Worm (Caenorhabditis elegans) whole organism, L1 larva: ENCODE measurements around the gene efk-1.

Experiments
- C16A3.4 ChIP-seq: fragments of 150-350 bp; optimal IDR thresholded peaks from 2 replicates; lab custom pipeline; 2014; ENCODE audit warnings: missing biosample characterization, missing genetic modification characterization
- aly-2 ChIP-seq: fragments of 150-350 bp; optimal IDR thresholded peaks from 2 replicates; lab custom pipeline; 2014; ENCODE audit warnings: missing biosample characterization, missing genetic modification characterization
- blmp-1 ChIP-seq: fragments of 150-350 bp; optimal IDR thresholded peaks from 2 replicates; lab custom pipeline; 2014; ENCODE audit warnings: missing biosample characterization, missing genetic modification characterization
- ceh-63 ChIP-seq: fragments of 200-800 bp; sonication (Bioruptor generic); optimal IDR thresholded peaks from 2 replicates; lab custom pipeline; 2018; ENCODE audit warnings: mild to moderate bottlenecking, missing genetic modification characterization, missing compliant biosample characterization
- ceh-88 ChIP-seq: fragments of 200-800 bp; sonication (Bioruptor generic); IDR thresholded peaks from 2 replicates; pipeline ENCODE4 v1.3.6; 2022; ENCODE audit warnings: missing genetic modification characterization, missing compliant biosample characterization
- dpl-1 ChIP-seq, 3 experiments: fragments of 150-350 bp in 2 of 3; sonication (generic microtip) in 1 of 3; optimal IDR thresholded peaks; 2 replicates each; lab custom pipeline; 2014 to 2017; ENCODE audit warnings: missing biosample characterization in 3 of 3, missing genetic modification characterization in 3 of 3, missing genetic modification reagents in 3 of 3
- efl-1 ChIP-seq, 4 experiments: fragments of 150-350 bp; optimal IDR thresholded peaks in 3 of 4; peaks in 1 of 4; 1 replicate in 1 of 4; 2 replicates in 3 of 4; lab custom pipeline; 2014; ENCODE audit warnings: missing biosample characterization in 2 of 4, missing genetic modification characterization in 2 of 4, missing genetic modification reagents in 2 of 4
- elt-3 ChIP-seq, 6 experiments: fragments of 150-350 bp in 1 of 6; sonication (generic microtip); optimal IDR thresholded peaks; 2 replicates each; lab custom pipeline; 2017 to 2018; ENCODE audit warnings: missing biosample characterization in 6 of 6, missing genetic modification characterization in 6 of 6, inconsistent platforms in 1 of 6
- ets-5 ChIP-seq: fragments of 200-800 bp; sonication (Bioruptor generic); IDR thresholded peaks from 2 replicates; pipeline ENCODE4 v1.3.6; 2022; ENCODE audit warnings: missing genetic modification characterization, missing compliant biosample characterization
- irx-1 ChIP-seq: sonication (generic microtip); optimal IDR thresholded peaks from 2 replicates; lab custom pipeline; 2016; ENCODE audit warnings: missing genetic modification characterization, missing compliant biosample characterization
- isw-1 ChIP-seq: fragments of 200-800 bp; sonication (Bioruptor generic); IDR thresholded peaks from 2 replicates; pipeline ENCODE4 v1.3.6; 2022; ENCODE audit warnings: missing genetic modification characterization, missing compliant biosample characterization
- lin-14 ChIP-seq: fragments of 200-800 bp; sonication (Bioruptor generic); optimal IDR thresholded peaks from 2 replicates; lab custom pipeline; 2018; ENCODE audit warnings: mild to moderate bottlenecking, missing genetic modification characterization, moderate library complexity, missing compliant biosample characterization
- lin-35 ChIP-seq, 2 experiments: fragments of 150-350 bp; optimal IDR thresholded peaks; 2 replicates each; lab custom pipeline; 2014; ENCODE audit warnings: missing biosample characterization in 2 of 2, missing genetic modification characterization in 2 of 2, missing genetic modification reagents in 2 of 2
- lin-39 ChIP-seq: fragments of 150-350 bp; optimal IDR thresholded peaks from 2 replicates; lab custom pipeline; 2014; ENCODE audit warnings: missing biosample characterization, missing genetic modification reagents, missing genetic modification characterization
- lsy-2 ChIP-seq, 2 experiments: fragments of 150-350 bp; optimal IDR thresholded peaks; 2 replicates each; lab custom pipeline; 2014; ENCODE audit warnings: missing biosample characterization in 2 of 2, missing genetic modification characterization in 2 of 2
- mdl-1 ChIP-seq, 2 experiments: fragments of 150-350 bp; optimal IDR thresholded peaks; 2 replicates each; lab custom pipeline; 2014 to 2017; ENCODE audit warnings: missing biosample characterization in 2 of 2, missing genetic modification characterization in 2 of 2, inconsistent platforms in 1 of 2
- mef-2 ChIP-seq: fragments of 150-350 bp; optimal IDR thresholded peaks from 2 replicates; lab custom pipeline; 2014; ENCODE audit warnings: missing biosample characterization, missing genetic modification characterization
- mep-1 ChIP-seq: fragments of 150-350 bp; optimal IDR thresholded peaks from 2 replicates; lab custom pipeline; 2014; ENCODE audit warnings: missing biosample characterization, missing genetic modification characterization
- nhr-19 ChIP-seq: fragments of 200-800 bp; sonication (Bioruptor generic); conservative IDR thresholded peaks from 2 replicates; pipeline ENCODE4 v1.3.6; 2022; ENCODE audit warnings: missing genetic modification characterization, missing compliant biosample characterization
- nhr-20 ChIP-seq: sonication (generic microtip); optimal IDR thresholded peaks from 2 replicates; lab custom pipeline; 2016; ENCODE audit warnings: mild to moderate bottlenecking, missing genetic modification characterization, missing compliant biosample characterization
- nhr-237 ChIP-seq: fragments of 150-350 bp; optimal IDR thresholded peaks from 2 replicates; lab custom pipeline; 2014; ENCODE audit warnings: missing biosample characterization, missing genetic modification characterization
- nhr-47 ChIP-seq: sonication (generic microtip); optimal IDR thresholded peaks from 2 replicates; lab custom pipeline; 2016; ENCODE audit warnings: mild to moderate bottlenecking, missing genetic modification characterization, moderate library complexity, missing compliant biosample characterization
- nhr-71 ChIP-seq: sonication (generic microtip); optimal IDR thresholded peaks from 2 replicates; lab custom pipeline; 2016; ENCODE audit warnings: mild to moderate bottlenecking, missing genetic modification characterization, moderate library complexity, missing compliant biosample characterization
- nhr-85 ChIP-seq: sonication (generic microtip); peaks from one replicate; lab custom pipeline; 2016; ENCODE audit warnings: missing genetic modification characterization, inconsistent platforms, missing compliant biosample characterization
- pag-3 ChIP-seq: sonication (generic microtip); optimal IDR thresholded peaks from 2 replicates; lab custom pipeline; 2017; ENCODE audit warnings: missing genetic modification characterization, mild to moderate bottlenecking, missing compliant biosample characterization, antibody characterized with exemption, borderline replicate concordance; ENCODE audit not compliant: insufficient read depth
- pax-3 ChIP-seq: fragments of 200-800 bp; sonication (Bioruptor generic); optimal IDR thresholded peaks from 2 replicates; lab custom pipeline; 2018; ENCODE audit warnings: mild to moderate bottlenecking, missing genetic modification characterization, moderate library complexity, missing compliant biosample characterization
- pqm-1 ChIP-seq: sonication (generic microtip); optimal IDR thresholded peaks from 3 replicates; lab custom pipeline; 2017; ENCODE audit warnings: missing biosample characterization, missing genetic modification characterization
- skn-1 ChIP-seq: fragments of 150-350 bp; optimal IDR thresholded peaks from 2 replicates; lab custom pipeline; 2014; ENCODE audit warnings: missing biosample characterization, missing genetic modification characterization
- sox-4 ChIP-seq: sonication (generic microtip); optimal IDR thresholded peaks from 2 replicates; lab custom pipeline; 2016; ENCODE audit warnings: missing genetic modification characterization, missing compliant biosample characterization
- unc-130 ChIP-seq: fragments of 150-350 bp; optimal IDR thresholded peaks from 2 replicates; lab custom pipeline; 2017; ENCODE audit warnings: missing biosample characterization, missing genetic modification characterization, inconsistent platforms
- unc-30 ChIP-seq: sonication (generic microtip); optimal IDR thresholded peaks from 2 replicates; lab custom pipeline; 2017; ENCODE audit warnings: missing biosample characterization, missing genetic modification characterization
- unc-62 ChIP-seq: fragments of 150-350 bp; optimal IDR thresholded peaks from 2 replicates; lab custom pipeline; 2014; ENCODE audit warnings: missing biosample characterization, missing genetic modification reagents, missing genetic modification characterization
- unc-86 ChIP-seq: sonication (generic microtip); optimal IDR thresholded peaks from 2 replicates; lab custom pipeline; 2016; ENCODE audit warnings: missing genetic modification characterization, missing compliant biosample characterization
- vab-15 ChIP-seq: sonication (generic microtip); optimal IDR thresholded peaks from 2 replicates; lab custom pipeline; 2017; ENCODE audit warnings: missing genotype, mild to moderate bottlenecking, missing genetic modification characterization, missing compliant biosample characterization
- xbp-1 ChIP-seq: sonication (generic microtip); optimal IDR thresholded peaks from 2 replicates; lab custom pipeline; 2016; ENCODE audit warnings: missing genetic modification characterization, missing compliant biosample characterization
- ztf-4 ChIP-seq: fragments of 150-350 bp; optimal IDR thresholded peaks from 2 replicates; lab custom pipeline; 2014; ENCODE audit warnings: missing biosample characterization, missing genetic modification characterization

The efk-1 gene

ce11 chrIII:6168497-6169227 lies at the start of gene efk-1:
Gene efk-1, minus strand, starts transcription at chrIII:6168547.
- TF ChIP-seq mep-1 (peak; percentile 7), C16A3.4 (tag; lab: Kevin White, UChicago) (peak; percentile 1), unc-86 (no peak), unc-62 (no peak), unc-30 (no peak), xbp-1 (tag; lab: Kevin White, UChicago) (no peak), nhr-71 (tag; lab: Kevin White, UChicago) (no peak), lin-14 (peak; percentile 8), nhr-47 (no peak), lin-35 (GFP tag; optimal IDR thresholded peaks at IDR 0.05; lab: Kevin White, UChicago) (peak in 1 of 2 experiments; percentile 45), ets-5 (GFP tag; lab: Robert Waterston, UW) (no peak), efl-1 (optimal IDR thresholded peaks at IDR 0.05; lab: Kevin White, UChicago) (no peak), efl-1 (GFP tag; optimal IDR thresholded peaks at IDR 0.05 in 1 of 2; lab: Kevin White, UChicago) (peak in 1 of 2 experiments; percentile 26), skn-1 (tag; lab: Kevin White, UChicago) (no peak), nhr-237 (no peak), pqm-1 (tag; lab: Kevin White, UChicago) (no peak)

DNA sequence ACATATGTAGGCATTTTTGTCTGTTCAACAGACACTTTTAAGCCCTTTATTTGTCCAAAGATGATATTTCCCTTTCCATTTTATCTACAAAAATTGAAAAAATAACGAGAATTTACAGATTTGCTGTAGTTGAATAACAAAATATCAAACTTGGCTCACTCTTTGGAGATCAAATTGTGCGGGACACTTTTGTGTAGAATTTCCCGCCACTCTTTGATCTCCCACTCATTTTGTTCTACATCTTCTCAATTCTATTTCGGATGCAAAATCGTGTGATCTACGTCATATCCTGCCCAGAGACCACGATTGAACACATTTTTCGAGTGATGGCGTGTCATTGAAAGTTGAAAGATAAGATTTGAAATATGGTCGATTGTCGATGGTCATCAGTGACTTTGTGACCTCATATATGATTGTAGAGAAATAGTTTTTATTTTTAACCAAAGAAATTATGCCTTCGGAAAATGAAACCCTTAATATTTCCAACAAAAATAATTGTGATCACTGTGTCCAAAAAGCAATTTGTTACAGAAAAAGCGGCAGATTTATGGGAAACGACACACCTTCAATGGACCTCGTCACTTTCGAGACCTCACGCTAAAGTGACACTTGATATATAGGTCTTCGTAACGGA lies 48.6 kb upstream of the efk-1 start, which contains the start of gene hot-4:
TSS of gene hot-4 (plus strand) at position 584 of the 634 bp plus-strand sequence.
- TF ChIP-seq pax-3 (tag; lab: Kevin White, UChicago) (no peak), ztf-4 (tag; lab: Kevin White, UChicago) (no peak), blmp-1 (tag; lab: Kevin White, UChicago) (peak; percentile 34), isw-1 (GFP tag; lab: Robert Waterston, UW) (no peak)

DNA sequence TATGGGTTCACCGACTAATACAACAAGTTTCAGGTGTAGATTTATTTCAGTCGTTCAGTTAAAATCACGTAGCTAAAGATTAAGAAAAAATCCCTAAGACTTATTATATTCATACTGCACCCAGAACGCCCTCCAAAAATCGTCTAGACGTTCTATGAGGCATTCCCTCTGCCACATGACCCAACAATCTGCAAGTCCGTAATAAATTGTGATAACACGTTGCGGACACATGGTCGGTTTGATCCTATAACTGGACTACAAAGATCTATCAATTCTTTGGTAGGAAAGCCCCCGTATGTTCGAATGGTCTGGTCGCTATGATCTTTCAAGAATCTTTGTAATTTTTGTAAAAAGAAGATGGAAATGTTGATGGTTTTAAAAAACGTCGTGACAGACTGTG lies 47.6 kb upstream of the efk-1 start:
- TF ChIP-seq unc-30 (no peak), irx-1 (no peak), dpl-1 (GFP tag; optimal IDR thresholded peaks at IDR 0.05; lab: Kevin White, UChicago) (peak in 1 of 3 experiments; percentile 13), pag-3 (tag; lab: Kevin White, UChicago) (no peak), lin-39 (tag; lab: Kevin White, UChicago) (no peak), aly-2 (tag; lab: Kevin White, UChicago) (no peak), nhr-85 (peak; percentile 47), elt-3 (tag; optimal IDR thresholded peaks at IDR 0.05; lab: Kevin White, UChicago) (peak in 1 of 6 experiments; percentile 72), lin-14 (no peak), nhr-19 (peak; percentile 67), mef-2 (tag; lab: Kevin White, UChicago) (no peak), ceh-88 (no peak), nhr-20 (tag; lab: Kevin White, UChicago) (peak; percentile 12), unc-130 (tag; lab: Kevin White, UChicago) (peak; percentile 44), vab-15 (tag; lab: Kevin White, UChicago) (no peak), lsy-2 (tag; optimal IDR thresholded peaks at IDR 0.05; lab: Kevin White, UChicago) (peak in 1 of 2 experiments; percentile 34), blmp-1 (tag; lab: Kevin White, UChicago) (peak; percentile 76), ceh-63 (no peak), lin-35 (GFP tag; optimal IDR thresholded peaks at IDR 0.05; lab: Kevin White, UChicago) (peak in 1 of 2 experiments; percentile 47), efl-1 (optimal IDR thresholded peaks at IDR 0.05; lab: Kevin White, UChicago) (no peak), efl-1 (GFP tag; optimal IDR thresholded peaks at IDR 0.05 in 1 of 2; lab: Kevin White, UChicago) (no peak), mdl-1 (tag; optimal IDR thresholded peaks at IDR 0.05; lab: Kevin White, UChicago) (peak in 1 of 2 experiments; percentile 59), sox-4 (tag; lab: Kevin White, UChicago) (no peak)
